Worm (Caenorhabditis elegans) whole organism, L3 larva: ENCODE results near the gene rig-1.

Experiments used
- egl-27 ChIP-seq: sonication (generic microtip); optimal IDR thresholded peaks from 4 replicates; lab custom pipeline; 2017; ENCODE audit warnings: missing biosample characterization, missing genetic modification reagents, missing genetic modification characterization
- elt-2 ChIP-seq: sonication (generic microtip); optimal IDR thresholded peaks from 2 replicates; lab custom pipeline; 2016; ENCODE audit warnings: missing genetic modification reagents, mild to moderate bottlenecking, missing genetic modification characterization, missing compliant biosample characterization
- fkh-10 ChIP-seq: sonication (generic microtip); optimal IDR thresholded peaks from 2 replicates; lab custom pipeline; 2017; ENCODE audit warnings: missing biosample characterization, missing genetic modification reagents, missing genetic modification characterization
- lin-39 ChIP-seq: fragments of 150-350 bp; optimal IDR thresholded peaks from 2 replicates; lab custom pipeline; 2018; ENCODE audit warnings: missing biosample characterization, missing genetic modification reagents, missing genetic modification characterization
- nhr-11 ChIP-seq: fragments of 150-350 bp; optimal IDR thresholded peaks from 2 replicates; lab custom pipeline; 2014; ENCODE audit warnings: missing biosample characterization, missing genetic modification characterization
- nhr-237 ChIP-seq: fragments of 150-350 bp; optimal IDR thresholded peaks from 2 replicates; lab custom pipeline; 2014; ENCODE audit warnings: missing biosample characterization, missing genetic modification characterization
- nhr-76 ChIP-seq: fragments of 150-350 bp; sonication (generic microtip); optimal IDR thresholded peaks from 5 replicates; lab custom pipeline; 2014; ENCODE audit warnings: missing biosample characterization, missing genetic modification characterization
- nhr-77 ChIP-seq: fragments of 150-350 bp; optimal IDR thresholded peaks from 2 replicates; lab custom pipeline; 2014; ENCODE audit warnings: missing biosample characterization, missing genetic modification characterization
- tbx-2 ChIP-seq: sonication (generic microtip); optimal IDR thresholded peaks from 2 replicates; lab custom pipeline; 2016; ENCODE audit warnings: mild to moderate bottlenecking, missing genetic modification characterization, missing compliant biosample characterization
- unc-62 ChIP-seq: fragments of 150-350 bp; sonication (generic microtip); optimal IDR thresholded peaks from 4 replicates; lab custom pipeline; 2014; ENCODE audit warnings: missing biosample characterization, missing genetic modification reagents, missing genetic modification characterization
- ztf-4 ChIP-seq: fragments of 150-350 bp; optimal IDR thresholded peaks from 2 replicates; lab custom pipeline; 2014; ENCODE audit warnings: missing biosample characterization, missing genetic modification characterization

- no peak for TF ChIP-seq unc-62 (GFP tag; lab: Kevin White, UChicago)
- no peak for TF ChIP-seq ztf-4 (tag; lab: Kevin White, UChicago)
- no peak for TF ChIP-seq lin-39 (tag; lab: Kevin White, UChicago)
- no peak for TF ChIP-seq nhr-77
- TF ChIP-seq tbx-2, result no peak
- TF ChIP-seq fkh-10 (GFP tag; lab: Kevin White, UChicago), result no peak
- no peak for TF ChIP-seq nhr-11 (tag; lab: Kevin White, UChicago)
- no peak for TF ChIP-seq nhr-237 (tag; lab: Kevin White, UChicago)
- TF ChIP-seq elt-2 (tag; lab: Kevin White, UChicago), result no peak
- TF ChIP-seq egl-27 (tag; lab: Kevin White, UChicago), result no peak
- TF ChIP-seq nhr-76 (tag; lab: Kevin White, UChicago), result no peak
Measured at ce11 chrX:8648582-8648981, 11.8 kb upstream of the rig-1 start.
